Worm (Caenorhabditis elegans) whole organism, L1 larva: ENCODE measurements around the gene sri-67.
A peak's percentile ranks its signal among the peaks of the same experiment; 100 is the strongest.

Experiments used
- F16B12.6 ChIP-seq: fragments of 150-350 bp; optimal IDR thresholded peaks from 2 replicates; lab custom pipeline; 2014; ENCODE audit warnings: missing biosample characterization, missing genetic modification characterization
- Y116A8C.19 ChIP-seq: sonication (generic microtip); optimal IDR thresholded peaks from 2 replicates; lab custom pipeline; 2016; ENCODE audit warnings: missing compliant biosample characterization, missing genetic modification characterization, borderline replicate concordance
- alr-1 ChIP-seq: fragments of 200-800 bp; sonication (Bioruptor generic); optimal IDR thresholded peaks from 2 replicates; lab custom pipeline; 2018; ENCODE audit warnings: borderline replicate concordance, mild to moderate bottlenecking, missing genetic modification characterization, missing compliant biosample characterization
- aly-2 ChIP-seq: fragments of 150-350 bp; optimal IDR thresholded peaks from 2 replicates; lab custom pipeline; 2014; ENCODE audit warnings: missing biosample characterization, missing genetic modification characterization
- ama-1 ChIP-seq: fragments of 150-350 bp; optimal IDR thresholded peaks from 2 replicates; lab custom pipeline; 2014
- blmp-1 ChIP-seq: fragments of 150-350 bp; optimal IDR thresholded peaks from 2 replicates; lab custom pipeline; 2014; ENCODE audit warnings: missing biosample characterization, missing genetic modification characterization
- ceh-63 ChIP-seq: fragments of 200-800 bp; sonication (Bioruptor generic); optimal IDR thresholded peaks from 2 replicates; lab custom pipeline; 2018; ENCODE audit warnings: mild to moderate bottlenecking, missing genetic modification characterization, missing compliant biosample characterization
- ceh-8 ChIP-seq: fragments of 200-800 bp; sonication (Bioruptor generic); optimal IDR thresholded peaks from 2 replicates; lab custom pipeline; 2018; ENCODE audit warnings: mild to moderate bottlenecking, missing genetic modification characterization, moderate library complexity, missing compliant biosample characterization
- ceh-82 ChIP-seq, 3 experiments: fragments of 150-350 bp in 1 of 3; sonication (generic microtip) in 2 of 3; optimal IDR thresholded peaks; 2 replicates each; lab custom pipeline; 2014 to 2017; ENCODE audit warnings: missing biosample characterization in 3 of 3, missing genetic modification characterization in 3 of 3
- ceh-88 ChIP-seq: fragments of 200-800 bp; sonication (Bioruptor generic); IDR thresholded peaks from 2 replicates; pipeline ENCODE4 v1.3.6; 2022; ENCODE audit warnings: missing genetic modification characterization, missing compliant biosample characterization
- ces-1 ChIP-seq: fragments of 150-350 bp; optimal IDR thresholded peaks from 2 replicates; lab custom pipeline; 2014; ENCODE audit warnings: missing biosample characterization, missing genetic modification reagents, missing genetic modification characterization
- efl-1 ChIP-seq, 4 experiments: fragments of 150-350 bp; optimal IDR thresholded peaks in 3 of 4; peaks in 1 of 4; 1 replicate in 1 of 4; 2 replicates in 3 of 4; lab custom pipeline; 2014; ENCODE audit warnings: missing biosample characterization in 2 of 4, missing genetic modification characterization in 2 of 4, missing genetic modification reagents in 2 of 4
- egl-13 ChIP-seq: sonication (generic microtip); optimal IDR thresholded peaks from 2 replicates; lab custom pipeline; 2016; ENCODE audit warnings: missing genotype, missing genetic modification reagents, missing genetic modification characterization, missing compliant biosample characterization
- egl-27 ChIP-seq, 2 experiments: fragments of 150-350 bp in 1 of 2; sonication (generic microtip); optimal IDR thresholded peaks; 3 replicates each; lab custom pipeline; 2017 to 2018; ENCODE audit warnings: missing biosample characterization in 2 of 2, missing genetic modification characterization in 2 of 2, missing genetic modification reagents in 2 of 2
- elt-2 ChIP-seq: sonication (generic microtip); optimal IDR thresholded peaks from 2 replicates; lab custom pipeline; 2016; ENCODE audit warnings: missing genetic modification characterization, mild to moderate bottlenecking, inconsistent platforms, missing compliant biosample characterization, missing genetic modification reagents
- elt-3 ChIP-seq, 6 experiments: fragments of 150-350 bp in 1 of 6; sonication (generic microtip); optimal IDR thresholded peaks; 2 replicates each; lab custom pipeline; 2017 to 2018; ENCODE audit warnings: missing biosample characterization in 6 of 6, missing genetic modification characterization in 6 of 6, inconsistent platforms in 1 of 6
- fkh-4 ChIP-seq: sonication (generic microtip); optimal IDR thresholded peaks from 2 replicates; lab custom pipeline; 2016; ENCODE audit warnings: missing compliant biosample characterization, missing genetic modification characterization, borderline replicate concordance
- fkh-8 ChIP-seq: sonication (generic microtip); optimal IDR thresholded peaks from 2 replicates; lab custom pipeline; 2016; ENCODE audit warnings: mild to moderate bottlenecking, missing genetic modification characterization, missing compliant biosample characterization
- fos-1 ChIP-seq: fragments of 150-350 bp; optimal IDR thresholded peaks from 2 replicates; lab custom pipeline; 2014; ENCODE audit warnings: missing biosample characterization, missing genetic modification characterization
- hlh-4 ChIP-seq: sonication (generic microtip); optimal IDR thresholded peaks from 2 replicates; lab custom pipeline; 2016; ENCODE audit warnings: mild to moderate bottlenecking, missing genetic modification characterization, missing compliant biosample characterization
- irx-1 ChIP-seq: sonication (generic microtip); optimal IDR thresholded peaks from 2 replicates; lab custom pipeline; 2016; ENCODE audit warnings: missing genetic modification characterization, missing compliant biosample characterization
- jun-1 ChIP-seq: fragments of 150-350 bp; optimal IDR thresholded peaks from 2 replicates; lab custom pipeline; 2014; ENCODE audit warnings: missing biosample characterization, missing genetic modification reagents, missing genetic modification characterization
- lin-13 ChIP-seq: fragments of 150-350 bp; optimal IDR thresholded peaks from 2 replicates; lab custom pipeline; 2014; ENCODE audit warnings: missing biosample characterization, missing genetic modification reagents, missing genetic modification characterization
- lin-15B ChIP-seq: fragments of 150-350 bp; sonication (generic microtip); optimal IDR thresholded peaks from 3 replicates; lab custom pipeline; 2014; ENCODE audit warnings: missing biosample characterization, missing genetic modification characterization
- lin-35 ChIP-seq, 2 experiments: fragments of 150-350 bp; optimal IDR thresholded peaks; 2 replicates each; lab custom pipeline; 2014; ENCODE audit warnings: missing biosample characterization in 2 of 2, missing genetic modification characterization in 2 of 2, missing genetic modification reagents in 2 of 2
- lin-39 ChIP-seq: fragments of 150-350 bp; optimal IDR thresholded peaks from 2 replicates; lab custom pipeline; 2014; ENCODE audit warnings: missing biosample characterization, missing genetic modification reagents, missing genetic modification characterization
- lir-3 ChIP-seq: sonication (generic microtip); optimal IDR thresholded peaks from 2 replicates; lab custom pipeline; 2016; ENCODE audit warnings: mild to moderate bottlenecking, missing genetic modification characterization, moderate library complexity, missing compliant biosample characterization; ENCODE audit not compliant: poor library complexity
- mdl-1 ChIP-seq, 2 experiments: fragments of 150-350 bp; optimal IDR thresholded peaks; 2 replicates each; lab custom pipeline; 2014 to 2017; ENCODE audit warnings: missing biosample characterization in 2 of 2, missing genetic modification characterization in 2 of 2, inconsistent platforms in 1 of 2
- mef-2 ChIP-seq: fragments of 150-350 bp; optimal IDR thresholded peaks from 2 replicates; lab custom pipeline; 2014; ENCODE audit warnings: missing biosample characterization, missing genetic modification characterization
- nhr-12 ChIP-seq: sonication (generic microtip); optimal IDR thresholded peaks from 2 replicates; lab custom pipeline; 2017; ENCODE audit warnings: missing biosample characterization, missing genetic modification characterization
- nhr-19 ChIP-seq: fragments of 200-800 bp; sonication (Bioruptor generic); conservative IDR thresholded peaks from 2 replicates; pipeline ENCODE4 v1.3.6; 2022; ENCODE audit warnings: missing genetic modification characterization, missing compliant biosample characterization
- nhr-20 ChIP-seq: sonication (generic microtip); optimal IDR thresholded peaks from 2 replicates; lab custom pipeline; 2016; ENCODE audit warnings: mild to moderate bottlenecking, missing genetic modification characterization, missing compliant biosample characterization
- nhr-237 ChIP-seq: fragments of 150-350 bp; optimal IDR thresholded peaks from 2 replicates; lab custom pipeline; 2014; ENCODE audit warnings: missing biosample characterization, missing genetic modification characterization
- nhr-28 ChIP-seq: fragments of 150-350 bp; optimal IDR thresholded peaks from 2 replicates; lab custom pipeline; 2014; ENCODE audit warnings: missing biosample characterization, missing genetic modification characterization
- nhr-76 ChIP-seq: sonication (generic microtip); optimal IDR thresholded peaks from 2 replicates; lab custom pipeline; 2017; ENCODE audit warnings: missing biosample characterization, missing genetic modification characterization
- nhr-85 ChIP-seq: sonication (generic microtip); peaks from one replicate; lab custom pipeline; 2016; ENCODE audit warnings: missing genetic modification characterization, inconsistent platforms, missing compliant biosample characterization
- pax-3 ChIP-seq: fragments of 200-800 bp; sonication (Bioruptor generic); optimal IDR thresholded peaks from 2 replicates; lab custom pipeline; 2018; ENCODE audit warnings: mild to moderate bottlenecking, missing genetic modification characterization, moderate library complexity, missing compliant biosample characterization
- snpc-4 ChIP-seq: fragments of 150-350 bp; optimal IDR thresholded peaks from 2 replicates; lab custom pipeline; 2014; ENCODE audit warnings: missing biosample characterization, missing genetic modification characterization
- snu-23 ChIP-seq: sonication (generic microtip); optimal IDR thresholded peaks from 2 replicates; lab custom pipeline; 2016; ENCODE audit warnings: missing genetic modification characterization, missing compliant biosample characterization
- sox-4 ChIP-seq: sonication (generic microtip); optimal IDR thresholded peaks from 2 replicates; lab custom pipeline; 2016; ENCODE audit warnings: missing genetic modification characterization, missing compliant biosample characterization
- sptf-1 ChIP-seq: fragments of 150-350 bp; optimal IDR thresholded peaks from 2 replicates; lab custom pipeline; 2014; ENCODE audit warnings: missing biosample characterization, missing genetic modification characterization
- sup-37 ChIP-seq: fragments of 200-800 bp; sonication (Bioruptor generic); optimal IDR thresholded peaks from 2 replicates; lab custom pipeline; 2018; ENCODE audit warnings: mild to moderate bottlenecking, missing genetic modification characterization, missing compliant biosample characterization
- tbx-2 ChIP-seq: sonication (generic microtip); optimal IDR thresholded peaks from 2 replicates; lab custom pipeline; 2016; ENCODE audit warnings: missing genetic modification characterization, missing compliant biosample characterization
- tlp-1 ChIP-seq: fragments of 150-350 bp; optimal IDR thresholded peaks from 2 replicates; lab custom pipeline; 2014; ENCODE audit warnings: missing biosample characterization, missing genetic modification characterization
- unc-30 ChIP-seq: sonication (generic microtip); optimal IDR thresholded peaks from 2 replicates; lab custom pipeline; 2017; ENCODE audit warnings: missing biosample characterization, missing genetic modification characterization
- unc-62 ChIP-seq: fragments of 150-350 bp; optimal IDR thresholded peaks from 2 replicates; lab custom pipeline; 2014; ENCODE audit warnings: missing biosample characterization, missing genetic modification reagents, missing genetic modification characterization
- unc-86 ChIP-seq: sonication (generic microtip); optimal IDR thresholded peaks from 2 replicates; lab custom pipeline; 2016; ENCODE audit warnings: missing genetic modification characterization, missing compliant biosample characterization
- unc-98 ChIP-seq: fragments of 200-800 bp; sonication (Bioruptor generic); IDR thresholded peaks from 2 replicates; pipeline ENCODE4 v1.3.6; 2022; ENCODE audit warnings: missing genetic modification characterization, missing compliant biosample characterization
- xbp-1 ChIP-seq: sonication (generic microtip); optimal IDR thresholded peaks from 2 replicates; lab custom pipeline; 2016; ENCODE audit warnings: missing genetic modification characterization, missing compliant biosample characterization
- zag-1 ChIP-seq: fragments of 150-350 bp; optimal IDR thresholded peaks from 2 replicates; lab custom pipeline; 2014; ENCODE audit warnings: missing biosample characterization, missing genetic modification characterization
- ztf-4 ChIP-seq: fragments of 150-350 bp; optimal IDR thresholded peaks from 2 replicates; lab custom pipeline; 2014; ENCODE audit warnings: missing biosample characterization, missing genetic modification characterization

The sri-67 gene

ce11 chrV:20004385-20004784, 16.6 kb downstream of the sri-67 start, which contains the start of gene unc-51 (continued):
- TF ChIP-seq ces-1 (no peak), nhr-20 (tag; lab: Kevin White, UChicago) (peak; percentile 15), efl-1 (optimal IDR thresholded peaks at IDR 0.05; lab: Kevin White, UChicago) (no peak), efl-1 (GFP tag; optimal IDR thresholded peaks at IDR 0.05 in 1 of 2; lab: Kevin White, UChicago) (no peak), sup-37 (GFP tag; lab: Kevin White, UChicago) (no peak), fkh-8 (tag; lab: Kevin White, UChicago) (no peak), egl-27 (tag; optimal IDR thresholded peaks at IDR 0.05; lab: Kevin White, UChicago) (no peak), xbp-1 (tag; lab: Kevin White, UChicago) (no peak), lin-35 (GFP tag; optimal IDR thresholded peaks at IDR 0.05; lab: Kevin White, UChicago) (peak in 1 of 2 experiments; percentile 9), zag-1 (no peak), ceh-82 (tag; optimal IDR thresholded peaks at IDR 0.05; lab: Kevin White, UChicago) (no peak), nhr-237 (no peak), pax-3 (tag; lab: Kevin White, UChicago) (no peak), elt-2 (tag; lab: Kevin White, UChicago) (peak; percentile 9), snpc-4 (no peak), mdl-1 (tag; optimal IDR thresholded peaks at IDR 0.05; lab: Kevin White, UChicago) (peak in 1 of 2 experiments; percentile 15), fkh-4 (tag; lab: Kevin White, UChicago) (no peak), elt-3 (tag; optimal IDR thresholded peaks at IDR 0.05; lab: Kevin White, UChicago) (peak in 1 of 6 experiments; percentile 5), F16B12.6 (no peak), sox-4 (no peak), nhr-76 (no peak), ceh-88 (GFP tag; lab: Robert Waterston, UW) (no peak), lin-39 (no peak), jun-1 (no peak), alr-1 (tag; lab: Kevin White, UChicago) (no peak), ceh-8 (GFP tag; lab: Kevin White, UChicago) (no peak), snu-23 (GFP tag; lab: Kevin White, UChicago) (peak; percentile 6), unc-62 (GFP tag; lab: Kevin White, UChicago) (no peak), egl-13 (tag; lab: Kevin White, UChicago) (no peak), unc-30 (tag; lab: Kevin White, UChicago) (no peak), irx-1 (no peak)

ce11 chrV:20005724-20006132, 17.9 kb downstream of the sri-67 start:
- TF ChIP-seq lin-13 (peak; percentile 79), sptf-1 (tag; lab: Kevin White, UChicago) (no peak), blmp-1 (tag; lab: Kevin White, UChicago) (no peak), fkh-8 (tag; lab: Kevin White, UChicago) (peak; percentile 78), lin-15B (tag; lab: Kevin White, UChicago) (no peak), nhr-19 (peak; percentile 76), fkh-4 (tag; lab: Kevin White, UChicago) (no peak), Y116A8C.19 (no peak), xbp-1 (tag; lab: Kevin White, UChicago) (peak; percentile 76), hlh-4 (tag; lab: Kevin White, UChicago) (no peak), lir-3 (tag; lab: Kevin White, UChicago) (no peak), sup-37 (GFP tag; lab: Kevin White, UChicago) (no peak), unc-86 (tag; lab: Kevin White, UChicago) (peak; percentile 93), nhr-28 (tag; lab: Kevin White, UChicago) (no peak), ama-1 (no peak), sox-4 (peak; percentile 16), nhr-76 (no peak), ceh-8 (GFP tag; lab: Kevin White, UChicago) (no peak), nhr-85 (tag; lab: Kevin White, UChicago) (peak; percentile 71), unc-30 (tag; lab: Kevin White, UChicago) (no peak), lin-35 (GFP tag; optimal IDR thresholded peaks at IDR 0.05; lab: Kevin White, UChicago) (peak; percentile 68), elt-3 (tag; optimal IDR thresholded peaks at IDR 0.05; lab: Kevin White, UChicago) (no peak), nhr-12 (peak; percentile 1), irx-1 (peak; percentile 38), mef-2 (tag; lab: Kevin White, UChicago) (peak; percentile 65), tbx-2 (tag; lab: Kevin White, UChicago) (peak; percentile 84), tlp-1 (tag; lab: Kevin White, UChicago) (no peak), ceh-63 (GFP tag; lab: Kevin White, UChicago) (no peak), fos-1 (tag; lab: Kevin White, UChicago) (peak; percentile 20), unc-98 (GFP tag; lab: Robert Waterston, UW) (no peak), pax-3 (tag; lab: Kevin White, UChicago) (peak; percentile 56), ztf-4 (tag; lab: Kevin White, UChicago) (peak; percentile 78), aly-2 (tag; lab: Kevin White, UChicago) (no peak)
